Fruit fly (Drosophila melanogaster) whole organism, embryonic: ENCODE measurements around the gene RpS8.
A peak's percentile ranks its signal among the peaks of the same experiment; 100 is the strongest.

Experiments
- Aef1 ChIP-seq: fragments of 200-800 bp; sonication (Bioruptor generic); IDR thresholded peaks from 3 replicates; pipeline ENCODE4 v1.3.6; 2022; ENCODE audit warnings: missing biosample characterization, missing genetic modification characterization
- B-H2 ChIP-seq: fragments of 200-800 bp; sonication (Bioruptor generic); optimal IDR thresholded peaks from 2 replicates; lab custom pipeline; 2018; ENCODE audit warnings: missing biosample characterization, mild to moderate bottlenecking, missing genetic modification characterization
- C15 ChIP-seq: fragments of 200-800 bp; sonication (Bioruptor generic); IDR thresholded peaks from 3 replicates; pipeline ENCODE4 v1.3.6; 2022; ENCODE audit warnings: missing biosample characterization, missing genetic modification characterization
- CG10147 ChIP-seq: fragments of 200-800 bp; sonication (Bioruptor generic); optimal IDR thresholded peaks from 2 replicates; lab custom pipeline; 2019; ENCODE audit warnings: missing biosample characterization, mild to moderate bottlenecking, missing genetic modification characterization, moderate library complexity
- CG10979 ChIP-seq: fragments of 200-800 bp; sonication (Bioruptor generic); optimal IDR thresholded peaks from 2 replicates; lab custom pipeline; 2018; ENCODE audit warnings: missing biosample characterization, mild to moderate bottlenecking, missing genetic modification characterization, moderate library complexity
- CG11093 ChIP-seq: fragments of 200-800 bp; sonication (Bioruptor generic); IDR thresholded peaks from 3 replicates; pipeline ENCODE4 v1.3.6; 2022; ENCODE audit warnings: missing biosample characterization, missing genetic modification characterization
- CG11695 ChIP-seq: fragments of 200-800 bp; sonication (Bioruptor generic); IDR thresholded peaks from 3 replicates; pipeline ENCODE4 v1.3.6; 2022; ENCODE audit warnings: missing biosample characterization, missing genetic modification characterization
- CG11723 ChIP-seq: fragments of 200-800 bp; sonication (Bioruptor generic); optimal IDR thresholded peaks from 2 replicates; lab custom pipeline; 2017; ENCODE audit warnings: missing biosample characterization, mild to moderate bottlenecking, missing genetic modification characterization
- CG12071 ChIP-seq: fragments of 200-800 bp; sonication (Bioruptor generic); optimal IDR thresholded peaks from 3 replicates; lab custom pipeline; 2018; ENCODE audit warnings: missing biosample characterization, mild to moderate bottlenecking, missing genetic modification characterization
- CG13894 ChIP-seq: fragments of 200-800 bp; sonication (Bioruptor generic); optimal IDR thresholded peaks from 3 replicates; lab custom pipeline; 2018; ENCODE audit warnings: missing biosample characterization, mild to moderate bottlenecking, missing genetic modification characterization, moderate library complexity
- CG14441 ChIP-seq: fragments of 200-800 bp; sonication (Bioruptor generic); IDR thresholded peaks from 2 replicates; pipeline ENCODE4 v1.3.6; 2022; ENCODE audit warnings: missing biosample characterization, missing genetic modification characterization
- CG15073 ChIP-seq: fragments of 200-800 bp; sonication (Bioruptor generic); optimal IDR thresholded peaks from 2 replicates; lab custom pipeline; 2016; ENCODE audit warnings: missing biosample characterization, missing genetic modification characterization
- CG15269 ChIP-seq: fragments of 200-800 bp; sonication (Bioruptor generic); optimal IDR thresholded peaks from 2 replicates; lab custom pipeline; 2018; ENCODE audit warnings: missing biosample characterization, mild to moderate bottlenecking, missing genetic modification characterization, moderate library complexity
- CG15514 ChIP-seq: fragments of 200-800 bp; sonication (Bioruptor generic); optimal IDR thresholded peaks from 3 replicates; lab custom pipeline; 2017; ENCODE audit warnings: missing biosample characterization, missing genetic modification characterization, mild to moderate bottlenecking, moderate library complexity, missing genetic modification reagents
- CG15601 ChIP-seq: fragments of 200-800 bp; sonication (Bioruptor generic); optimal IDR thresholded peaks from 3 replicates; lab custom pipeline; 2019; ENCODE audit warnings: missing biosample characterization, mild to moderate bottlenecking, missing genetic modification characterization, moderate library complexity
- CG1603 ChIP-seq: fragments of 200-800 bp; sonication (Bioruptor generic); optimal IDR thresholded peaks from 2 replicates; lab custom pipeline; 2019; ENCODE audit warnings: missing biosample characterization, mild to moderate bottlenecking, missing genetic modification characterization, moderate library complexity
- CG16813 ChIP-seq: fragments of 200-800 bp; sonication (Bioruptor generic); IDR thresholded peaks from 3 replicates; pipeline ENCODE4 v1.3.6; 2022; ENCODE audit warnings: missing biosample characterization, missing genetic modification characterization; ENCODE audit not compliant: partially characterized antibody
- CG2120 ChIP-seq: fragments of 200-800 bp; sonication (Bioruptor generic); optimal IDR thresholded peaks from 3 replicates; lab custom pipeline; 2016; ENCODE audit warnings: missing biosample characterization, missing genetic modification characterization
- CG3847 ChIP-seq: fragments of 200-800 bp; sonication (Bioruptor generic); IDR thresholded peaks from 2 replicates; pipeline ENCODE4 v1.3.6; 2022; ENCODE audit warnings: missing biosample characterization, missing genetic modification characterization
- CG4404 ChIP-seq: fragments of 200-800 bp; sonication (Bioruptor generic); IDR thresholded peaks from 2 replicates; pipeline ENCODE4 v1.3.6; 2022; ENCODE audit warnings: missing biosample characterization, missing genetic modification characterization
- CG5180 ChIP-seq: fragments of 200-800 bp; sonication (Bioruptor generic); optimal IDR thresholded peaks from 3 replicates; lab custom pipeline; 2017; ENCODE audit warnings: missing biosample characterization, missing genetic modification characterization, mild to moderate bottlenecking, moderate library complexity, missing genetic modification reagents
- CG8089 ChIP-seq: fragments of 200-800 bp; sonication (Bioruptor generic); optimal IDR thresholded peaks from 3 replicates; lab custom pipeline; 2016; ENCODE audit warnings: missing biosample characterization, missing genetic modification characterization
- CG8290 ChIP-seq, 3 experiments: fragments of 200-800 bp; sonication (Bioruptor generic); optimal IDR thresholded peaks; 2 replicates each; lab custom pipeline; 2016 to 2019; ENCODE audit warnings: missing biosample characterization in 3 of 3, missing genetic modification characterization in 3 of 3, mild to moderate bottlenecking in 2 of 3, moderate library complexity in 1 of 3
- CG9727 ChIP-seq: fragments of 200-800 bp; sonication (Bioruptor generic); optimal IDR thresholded peaks from 3 replicates; lab custom pipeline; 2017; ENCODE audit warnings: missing biosample characterization, mild to moderate bottlenecking, missing genetic modification characterization
- CoRest ChIP-seq: fragments of 200-800 bp; sonication (Bioruptor generic); optimal IDR thresholded peaks from 3 replicates; lab custom pipeline; 2018; ENCODE audit warnings: missing biosample characterization, mild to moderate bottlenecking, missing genetic modification characterization, moderate library complexity
- Deaf1 ChIP-seq: fragments of 200-800 bp; optimal IDR thresholded peaks from 3 replicates; lab custom pipeline; 2019; ENCODE audit warnings: missing biosample characterization, mild to moderate bottlenecking, missing genetic modification characterization, moderate library complexity
- Dek ChIP-seq: fragments of 200-800 bp; sonication (Bioruptor generic); optimal IDR thresholded peaks from 3 replicates; lab custom pipeline; 2019; ENCODE audit warnings: missing biosample characterization, mild to moderate bottlenecking, missing genetic modification characterization, moderate library complexity
- Dfd ChIP-seq, 2 experiments: fragments of >200 bp; optimal IDR thresholded peaks; 2 replicates each; lab custom pipeline; 2017; ENCODE audit warnings: missing biosample characterization in 2 of 2, missing genetic modification characterization in 2 of 2
- Fer3 ChIP-seq: fragments of 200-800 bp; sonication (Bioruptor generic); optimal IDR thresholded peaks from 2 replicates; lab custom pipeline; 2018; ENCODE audit warnings: missing biosample characterization, mild to moderate bottlenecking, missing genetic modification characterization, moderate library complexity
- HLH4C ChIP-seq: fragments of 200-800 bp; sonication (Bioruptor generic); IDR thresholded peaks from 3 replicates; pipeline ENCODE4 v1.3.6; 2022; ENCODE audit warnings: missing biosample characterization, missing genetic modification characterization; ENCODE audit not compliant: partially characterized antibody
- Hey ChIP-seq: fragments of 200-800 bp; sonication (Bioruptor generic); optimal IDR thresholded peaks from 3 replicates; lab custom pipeline; 2018; ENCODE audit warnings: missing biosample characterization, mild to moderate bottlenecking, missing genetic modification characterization
- Meics ChIP-seq: fragments of 200-800 bp; sonication (Bioruptor generic); optimal IDR thresholded peaks from 2 replicates; lab custom pipeline; 2017; ENCODE audit warnings: missing biosample characterization, mild to moderate bottlenecking, missing genetic modification characterization
- NK7.1 ChIP-seq: fragments of 200-800 bp; sonication (Bioruptor generic); optimal IDR thresholded peaks from 3 replicates; lab custom pipeline; 2016; ENCODE audit warnings: missing biosample characterization, missing genetic modification characterization
- Sin3A ChIP-seq: fragments of >200 bp; optimal IDR thresholded peaks from 2 replicates; lab custom pipeline; 2018
- bbx ChIP-seq: fragments of 200-800 bp; sonication (Bioruptor generic); IDR thresholded peaks from 2 replicates; pipeline ENCODE4 v1.3.6; 2022; ENCODE audit warnings: missing biosample characterization, missing genetic modification characterization; ENCODE audit not compliant: partially characterized antibody
- caup ChIP-seq: fragments of 200-800 bp; sonication (Bioruptor generic); optimal IDR thresholded peaks from 3 replicates; lab custom pipeline; 2017; ENCODE audit warnings: missing biosample characterization, mild to moderate bottlenecking, missing genetic modification characterization, moderate library complexity; ENCODE audit not compliant: severe bottlenecking
- cwo ChIP-seq: fragments of 200-800 bp; sonication (Bioruptor generic); optimal IDR thresholded peaks from 3 replicates; lab custom pipeline; 2017; ENCODE audit warnings: missing biosample characterization, missing genetic modification characterization, mild to moderate bottlenecking, moderate library complexity, missing genetic modification reagents
- gce ChIP-seq: fragments of 200-800 bp; sonication (Bioruptor generic); IDR thresholded peaks from 3 replicates; pipeline ENCODE4 v1.3.6; 2022; ENCODE audit warnings: missing biosample characterization, missing genetic modification characterization
- grn ChIP-seq: fragments of 200-800 bp; sonication (Bioruptor generic); optimal IDR thresholded peaks from 3 replicates; lab custom pipeline; 2017; ENCODE audit warnings: missing biosample characterization, missing genetic modification characterization
- mirr ChIP-seq: fragments of 200-800 bp; sonication (Bioruptor generic); optimal IDR thresholded peaks from 3 replicates; lab custom pipeline; 2018; ENCODE audit warnings: missing biosample characterization, mild to moderate bottlenecking, missing genetic modification characterization
- otp ChIP-seq: fragments of 200-800 bp; sonication (Bioruptor generic); IDR thresholded peaks from 3 replicates; pipeline ENCODE4, ENCODE4 v1.3.6; 2022; ENCODE audit warnings: missing biosample characterization, missing genetic modification characterization
- phol ChIP-seq: fragments of 200-800 bp; sonication (Bioruptor generic); optimal IDR thresholded peaks from 3 replicates; lab custom pipeline; 2018; ENCODE audit warnings: missing biosample characterization, mild to moderate bottlenecking, missing genetic modification characterization, moderate library complexity
- run ChIP-seq: fragments of 200-800 bp; sonication (Bioruptor generic); optimal IDR thresholded peaks from 3 replicates; lab custom pipeline; 2018; ENCODE audit warnings: missing biosample characterization, mild to moderate bottlenecking, missing genetic modification characterization
- salm ChIP-seq: fragments of 200-800 bp; sonication (Bioruptor generic); optimal IDR thresholded peaks from 2 replicates; lab custom pipeline; 2018; ENCODE audit warnings: missing biosample characterization, mild to moderate bottlenecking, missing genetic modification characterization
- sd ChIP-seq: fragments of 200-800 bp; sonication (Bioruptor generic); optimal IDR thresholded peaks from 3 replicates; lab custom pipeline; 2018; ENCODE audit warnings: missing biosample characterization, mild to moderate bottlenecking, missing genetic modification characterization, moderate library complexity
- so ChIP-seq: fragments of 200-800 bp; sonication (Bioruptor generic); IDR thresholded peaks from 3 replicates; pipeline ENCODE4 v1.3.6; 2022; ENCODE audit warnings: missing biosample characterization, missing genetic modification characterization
- sr ChIP-seq: fragments of 200-800 bp; sonication (Bioruptor generic); IDR thresholded peaks from 3 replicates; pipeline ENCODE4 v1.3.6; 2022; ENCODE audit warnings: missing biosample characterization, missing genetic modification characterization
- tap ChIP-seq: fragments of 200-800 bp; optimal IDR thresholded peaks from 3 replicates; lab custom pipeline; 2019; ENCODE audit warnings: missing biosample characterization, mild to moderate bottlenecking, missing genetic modification characterization, moderate library complexity
- toy ChIP-seq: fragments of 200-800 bp; sonication (Bioruptor generic); IDR thresholded peaks from 2 replicates; pipeline ENCODE4 v1.3.6; 2022; ENCODE audit warnings: missing biosample characterization, missing genetic modification characterization
- wek ChIP-seq: fragments of 200-800 bp; sonication (Bioruptor generic); optimal IDR thresholded peaks from 3 replicates; lab custom pipeline; 2018; ENCODE audit warnings: missing biosample characterization, mild to moderate bottlenecking, missing genetic modification characterization, moderate library complexity

RpS8 gene

dm6 chr3R:29891183-29891582, 29.8 kb downstream of the RpS8 start (continued):
- TF ChIP-seq CG15269 (tag; lab: Kevin White, UChicago) (peak; percentile 34), bbx (no peak), so (GFP tag; lab: Robert Waterston, UW) (0 out of 3 replicates have a peak, but pooled peaks have one; percentile 12), wek (GFP tag; lab: Kevin White, UChicago) (peak; percentile 39), CG5180 (GFP tag; lab: Kevin White, UChicago) (no peak), CG11723 (peak; percentile 22), tap (tag; lab: Kevin White, UChicago) (no peak), phol (tag; lab: Kevin White, UChicago) (no peak), Deaf1 (tag; lab: Kevin White, UChicago) (peak; percentile 31), toy (GFP tag; lab: Robert Waterston, UW) (0 out of 2 replicates have a peak, but pooled peaks have one; percentile 44), grn (GFP tag; lab: Kevin White, UChicago) (peak; percentile 15), salm (tag; lab: Kevin White, UChicago) (no peak), CG13894 (tag; lab: Kevin White, UChicago) (peak; percentile 31), Meics (GFP tag; lab: Kevin White, UChicago) (peak; percentile 46), CG8089 (GFP tag; lab: Kevin White, UChicago) (no peak), CG10979 (tag; lab: Kevin White, UChicago) (no peak), CG12071 (GFP tag; lab: Kevin White, UChicago) (peak; percentile 59), HLH4C (GFP tag; lab: Robert Waterston, UW) (no peak), CG9727 (GFP tag; lab: Kevin White, UChicago) (no peak), CG15601 (tag; lab: Kevin White, UChicago) (peak; percentile 34), CG10147 (no peak), Hey (peak; percentile 25), Dek (tag; lab: Kevin White, UChicago) (no peak), gce (no peak), CG3847 (GFP tag; lab: Robert Waterston, UW) (no peak), run (tag; lab: Kevin White, UChicago) (no peak), otp (GFP tag; lab: Robert Waterston, UW) (0 out of 3 replicates have a peak, but pooled peaks have one; percentile 27), Sin3A (lab: Kevin White, UChicago) (no peak), sd (peak; percentile 9), CG11695 (GFP tag; lab: Robert Waterston, UW) (no peak), CG2120 (GFP tag; lab: Kevin White, UChicago) (peak; percentile 48), CG15514 (GFP tag; lab: Kevin White, UChicago) (peak; percentile 42), C15 (GFP tag; lab: Robert Waterston, UW) (peak; percentile 15; the same call in 1 of the 3 replicates), NK7.1 (GFP tag; lab: Kevin White, UChicago) (peak; percentile 11), sr (GFP tag; lab: Robert Waterston, UW) (no peak), CG4404 (GFP tag; lab: Robert Waterston, UW) (no peak), cwo (GFP tag; lab: Kevin White, UChicago) (peak; percentile 11), CG8290 (GFP tag; optimal IDR thresholded peaks at IDR 0.05; lab: Kevin White, UChicago) (peak; percentile 6), CG8290 (tag; optimal IDR thresholded peaks at IDR 0.05; lab: Kevin White, UChicago) (peak in 1 of 2 experiments; percentile 77), CG1603 (tag; lab: Kevin White, UChicago) (no peak), mirr (GFP tag; lab: Kevin White, UChicago) (peak; percentile 34), B-H2 (GFP tag; lab: Kevin White, UChicago) (peak; percentile 39), CG15073 (no peak), caup (GFP tag; lab: Kevin White, UChicago) (peak; percentile 60), CG11093 (GFP tag; lab: Robert Waterston, UW) (no peak), Fer3 (tag; lab: Kevin White, UChicago) (peak; percentile 48), CG16813 (GFP tag; lab: Robert Waterston, UW) (no peak), CoRest (peak; percentile 2), Dfd (GFP tag; optimal IDR thresholded peaks at IDR 0.05; lab: Kevin White, UChicago) (no peak), CG14441 (GFP tag; lab: Robert Waterston, UW) (no peak), Aef1 (GFP tag; lab: Robert Waterston, UW) (no peak)
